Worm (Caenorhabditis elegans) whole organism, L4 larva: ENCODE measurements around the gene act-1.

Experiments used
- F10B5.3 ChIP-seq: sonication (generic microtip); optimal IDR thresholded peaks from 2 replicates; lab custom pipeline; 2016; ENCODE audit warnings: mild to moderate bottlenecking, missing genetic modification characterization, missing compliant biosample characterization
- F37D6.2 ChIP-seq: sonication (generic microtip); optimal IDR thresholded peaks from 2 replicates; lab custom pipeline; 2016; ENCODE audit warnings: mild to moderate bottlenecking, missing genetic modification characterization, missing compliant biosample characterization
- F44E2.7 ChIP-seq: fragments of 200-800 bp; sonication (Bioruptor generic); IDR thresholded peaks from 2 replicates; pipeline ENCODE4 v2.1.2; 2022; ENCODE audit warnings: missing genetic modification characterization, missing compliant biosample characterization
- T20F7.1 ChIP-seq: fragments of 200-800 bp; sonication (Bioruptor generic); optimal IDR thresholded peaks from 2 replicates; lab custom pipeline; 2018; ENCODE audit warnings: mild to moderate bottlenecking, missing genetic modification characterization, missing compliant biosample characterization
- T26A8.4 ChIP-seq: fragments of 200-800 bp; sonication (Bioruptor generic); IDR thresholded peaks from 2 replicates; pipeline ENCODE4 v1.3.6; 2022; ENCODE audit warnings: missing genetic modification characterization, missing compliant biosample characterization
- Y75B8A.6 ChIP-seq: fragments of 200-800 bp; sonication (Bioruptor generic); IDR thresholded peaks from 2 replicates; pipeline ENCODE4 v1.3.6; 2022; ENCODE audit warnings: missing genetic modification reagents, missing genetic modification characterization, missing compliant biosample characterization
- ama-1 ChIP-seq: fragments of 150-350 bp; optimal IDR thresholded peaks from 2 replicates; lab custom pipeline; 2014; ENCODE audit warnings: inconsistent platforms, mixed read lengths
- attf-4 ChIP-seq: sonication (generic microtip); optimal IDR thresholded peaks from 3 replicates; lab custom pipeline; 2017; ENCODE audit warnings: missing biosample characterization, missing genetic modification characterization
- ceh-20 ChIP-seq: fragments of 200-800 bp; sonication (Bioruptor generic); IDR thresholded peaks from 2 replicates; pipeline ENCODE4 v1.3.6; 2022; ENCODE audit warnings: missing genetic modification reagents, missing genetic modification characterization, missing compliant biosample characterization
- ceh-28 ChIP-seq: fragments of 150-350 bp; optimal IDR thresholded peaks from 2 replicates; lab custom pipeline; 2014; ENCODE audit warnings: missing biosample characterization, missing genetic modification reagents, missing genetic modification characterization
- ceh-32 ChIP-seq: sonication (generic microtip); optimal IDR thresholded peaks from 2 replicates; lab custom pipeline; 2016; ENCODE audit warnings: mild to moderate bottlenecking, missing genetic modification characterization, missing compliant biosample characterization; ENCODE audit not compliant: poor library complexity
- ceh-44 ChIP-seq: fragments of 200-800 bp; sonication (Bioruptor generic); IDR thresholded peaks from 2 replicates; pipeline ENCODE4 v1.3.6; 2022; ENCODE audit warnings: missing genetic modification reagents, missing genetic modification characterization, missing compliant biosample characterization
- ceh-62 ChIP-seq: sonication (generic microtip); optimal IDR thresholded peaks from 2 replicates; lab custom pipeline; 2017; ENCODE audit warnings: missing biosample characterization, missing genetic modification characterization
- cey-2 ChIP-seq: sonication (generic microtip); optimal IDR thresholded peaks from 3 replicates; lab custom pipeline; 2017; ENCODE audit warnings: missing genetic modification characterization, mild to moderate bottlenecking, missing compliant biosample characterization, antibody characterized with exemption, borderline replicate concordance; ENCODE audit not compliant: insufficient read depth
- ctbp-1 ChIP-seq: fragments of 200-800 bp; sonication (Bioruptor generic); IDR thresholded peaks from 2 replicates; pipeline ENCODE4 v1.3.6; 2022; ENCODE audit warnings: missing genetic modification reagents, missing genetic modification characterization, missing compliant biosample characterization
- daf-8 ChIP-seq: fragments of 200-800 bp; sonication (Bioruptor generic); IDR thresholded peaks from 2 replicates; pipeline ENCODE4 v1.3.6; 2022; ENCODE audit warnings: missing genetic modification characterization, missing compliant biosample characterization
- dmd-6 ChIP-seq: fragments of 200-800 bp; sonication (Bioruptor generic); IDR thresholded peaks from 2 replicates; pipeline ENCODE4 v1.3.6; 2022; ENCODE audit warnings: missing genetic modification reagents, missing genetic modification characterization, missing compliant biosample characterization
- dpl-1 ChIP-seq: fragments of 150-350 bp; optimal IDR thresholded peaks from 2 replicates; lab custom pipeline; 2014; ENCODE audit warnings: missing biosample characterization, missing genetic modification reagents, missing genetic modification characterization
- duxl-1 ChIP-seq: sonication (generic microtip); optimal IDR thresholded peaks from 2 replicates; lab custom pipeline; 2016; ENCODE audit warnings: mild to moderate bottlenecking, missing genetic modification characterization, moderate library complexity, missing compliant biosample characterization; ENCODE audit not compliant: poor library complexity
- egl-43 ChIP-seq: fragments of 200-800 bp; sonication (Bioruptor generic); IDR thresholded peaks from 2 replicates; pipeline ENCODE4 v1.3.6; 2022; ENCODE audit warnings: missing genetic modification reagents, missing genetic modification characterization, missing compliant biosample characterization
- fkh-10 ChIP-seq: fragments of 150-350 bp; optimal IDR thresholded peaks from 2 replicates; lab custom pipeline; 2014; ENCODE audit warnings: missing biosample characterization, missing genetic modification reagents, missing genetic modification characterization
- fos-1 ChIP-seq: fragments of 150-350 bp; optimal IDR thresholded peaks from 2 replicates; lab custom pipeline; 2014; ENCODE audit warnings: missing biosample characterization, missing genetic modification characterization
- gei-8 ChIP-seq: fragments of 200-800 bp; sonication (Bioruptor generic); optimal IDR thresholded peaks from 2 replicates; lab custom pipeline; 2018; ENCODE audit warnings: mild to moderate bottlenecking, missing genetic modification characterization, missing compliant biosample characterization
- hlh-30 ChIP-seq: sonication (generic microtip); optimal IDR thresholded peaks from 2 replicates; lab custom pipeline; 2017; ENCODE audit warnings: antibody characterized with exemption, mild to moderate bottlenecking, missing genetic modification characterization, missing compliant biosample characterization; ENCODE audit not compliant: insufficient read depth
- jun-1 ChIP-seq: fragments of 150-350 bp; optimal IDR thresholded peaks from 2 replicates; lab custom pipeline; 2014; ENCODE audit warnings: missing biosample characterization, missing genetic modification reagents, missing genetic modification characterization
- lim-7 ChIP-seq: fragments of 200-800 bp; sonication (Bioruptor generic); IDR thresholded peaks from 2 replicates; pipeline ENCODE4 v1.3.6; 2022; ENCODE audit warnings: missing genetic modification characterization, missing compliant biosample characterization
- lin-13 ChIP-seq: fragments of 150-350 bp; optimal IDR thresholded peaks from 2 replicates; lab custom pipeline; 2014; ENCODE audit warnings: missing biosample characterization, missing genetic modification reagents, missing genetic modification characterization
- lin-15B ChIP-seq: fragments of 150-350 bp; sonication (generic microtip); optimal IDR thresholded peaks from 3 replicates; lab custom pipeline; 2014; ENCODE audit warnings: missing biosample characterization, missing genetic modification characterization
- lin-39 ChIP-seq: fragments of 150-350 bp; optimal IDR thresholded peaks from 2 replicates; lab custom pipeline; 2014; ENCODE audit warnings: missing biosample characterization, missing genetic modification reagents, missing genetic modification characterization
- lir-3 ChIP-seq: sonication (generic microtip); optimal IDR thresholded peaks from 2 replicates; lab custom pipeline; 2016; ENCODE audit warnings: mild to moderate bottlenecking, missing genetic modification characterization, missing compliant biosample characterization
- madf-9 ChIP-seq: fragments of 200-800 bp; sonication (Bioruptor generic); conservative IDR thresholded peaks from 2 replicates; pipeline ENCODE4 v1.3.6; 2022; ENCODE audit warnings: missing genetic modification reagents, missing genetic modification characterization, missing compliant biosample characterization
- mdt-29 ChIP-seq: fragments of 200-800 bp; sonication (Bioruptor generic); IDR thresholded peaks from 2 replicates; pipeline ENCODE4 v1.3.6; 2022; ENCODE audit warnings: missing genetic modification reagents, missing genetic modification characterization, missing compliant biosample characterization
- nhr-10 ChIP-seq: fragments of 150-350 bp; optimal IDR thresholded peaks from 2 replicates; lab custom pipeline; 2014; ENCODE audit warnings: missing biosample characterization, missing genetic modification characterization
- nhr-102 ChIP-seq: sonication (generic microtip); optimal IDR thresholded peaks from 2 replicates; lab custom pipeline; 2016; ENCODE audit warnings: mild to moderate bottlenecking, missing genetic modification characterization, moderate library complexity, missing compliant biosample characterization
- nhr-11 ChIP-seq: fragments of 150-350 bp; optimal IDR thresholded peaks from 2 replicates; lab custom pipeline; 2014; ENCODE audit warnings: missing biosample characterization, missing genetic modification characterization
- nhr-111 ChIP-seq: fragments of 200-800 bp; sonication (Bioruptor generic); optimal IDR thresholded peaks from 2 replicates; lab custom pipeline; 2018; ENCODE audit warnings: mild to moderate bottlenecking, missing genetic modification characterization, missing compliant biosample characterization
- nhr-237 ChIP-seq: sonication (generic microtip); optimal IDR thresholded peaks from 2 replicates; lab custom pipeline; 2017; ENCODE audit warnings: missing biosample characterization, missing genetic modification characterization
- nhr-25 ChIP-seq: sonication (generic microtip); optimal IDR thresholded peaks from 2 replicates; lab custom pipeline; 2017; ENCODE audit warnings: missing genetic modification characterization, mild to moderate bottlenecking, missing compliant biosample characterization, antibody characterized with exemption, moderate library complexity, borderline replicate concordance; ENCODE audit not compliant: insufficient read depth
- nhr-28 ChIP-seq: fragments of 150-350 bp; optimal IDR thresholded peaks from 2 replicates; lab custom pipeline; 2014; ENCODE audit warnings: missing biosample characterization, missing genetic modification characterization
- nhr-41 ChIP-seq: fragments of 200-800 bp; sonication (Bioruptor generic); IDR thresholded peaks from 2 replicates; pipeline ENCODE4 v1.3.6; 2022; ENCODE audit warnings: missing genetic modification reagents, missing genetic modification characterization, missing compliant biosample characterization
- nhr-48 ChIP-seq: sonication (generic microtip); optimal IDR thresholded peaks from 2 replicates; lab custom pipeline; 2016; ENCODE audit warnings: mild to moderate bottlenecking, missing genetic modification characterization, missing compliant biosample characterization
- nhr-76 ChIP-seq: fragments of 150-350 bp; optimal IDR thresholded peaks from 2 replicates; lab custom pipeline; 2014; ENCODE audit warnings: missing biosample characterization, missing genetic modification characterization
- pqm-1 ChIP-seq: sonication (generic microtip); optimal IDR thresholded peaks from 2 replicates; lab custom pipeline; 2017; ENCODE audit warnings: missing biosample characterization, missing genetic modification characterization
- rbr-2 ChIP-seq: sonication (generic microtip); optimal IDR thresholded peaks from 2 replicates; lab custom pipeline; 2016; ENCODE audit warnings: missing genotype, missing genetic modification characterization, missing compliant biosample characterization
- sdz-12 ChIP-seq: fragments of 200-800 bp; sonication (Bioruptor generic); optimal IDR thresholded peaks from 2 replicates; lab custom pipeline; 2018; ENCODE audit warnings: mild to moderate bottlenecking, missing genetic modification characterization, missing compliant biosample characterization
- skn-1 ChIP-seq: fragments of 150-350 bp; optimal IDR thresholded peaks from 2 replicates; lab custom pipeline; 2014; ENCODE audit warnings: missing biosample characterization, missing genetic modification characterization
- tra-1 ChIP-seq: fragments of 200-800 bp; sonication (Bioruptor generic); IDR thresholded peaks from 2 replicates; pipeline ENCODE4 v1.3.6; 2022; ENCODE audit warnings: missing genetic modification reagents, missing genetic modification characterization, missing compliant biosample characterization
- unc-39 ChIP-seq: sonication (generic microtip); optimal IDR thresholded peaks from 2 replicates; lab custom pipeline; 2017; ENCODE audit warnings: missing biosample characterization, missing genetic modification characterization
- unc-62 ChIP-seq, 3 experiments: fragments of 150-350 bp in 1 of 3; sonication (generic microtip); optimal IDR thresholded peaks in 2 of 3; peaks in 1 of 3; 1 replicate in 1 of 3; 2 replicates in 2 of 3; lab custom pipeline; 2014 to 2017; ENCODE audit warnings: missing biosample characterization in 3 of 3, missing genetic modification characterization in 3 of 3, missing genetic modification reagents in 3 of 3, missing genotype in 1 of 3
- zfp-3 ChIP-seq: fragments of 200-800 bp; sonication (Bioruptor generic); conservative IDR thresholded peaks from 2 replicates; pipeline ENCODE4 v1.3.6; 2022; ENCODE audit warnings: missing genetic modification reagents, missing genetic modification characterization, missing compliant biosample characterization
- zip-2 ChIP-seq: fragments of 150-350 bp; optimal IDR thresholded peaks from 2 replicates; lab custom pipeline; 2014; ENCODE audit warnings: missing biosample characterization, missing genetic modification characterization
- ztf-7 ChIP-seq: fragments of 150-350 bp; optimal IDR thresholded peaks from 2 replicates; lab custom pipeline; 2014; ENCODE audit warnings: missing biosample characterization, missing genetic modification characterization

act-1 gene

ce11 chrV:11119294-11119755 lies 38.5 kb downstream of the act-1 start, which contains the start of gene scb-1:
scb-1 (minus strand) TSS chrV:11119705.
- peak; percentile 38 for TF ChIP-seq nhr-111 (GFP tag; lab: Kevin White, UChicago)
- no peak for TF ChIP-seq T20F7.1 (GFP tag; lab: Kevin White, UChicago)
- no peak for TF ChIP-seq ztf-7 (tag; lab: Kevin White, UChicago)
- TF ChIP-seq lir-3 = no peak
- peak; percentile 30; the same call in 1 of the 2 replicates for TF ChIP-seq T26A8.4 (GFP tag; lab: Robert Waterston, UW)
- peak; percentile 34 for TF ChIP-seq zip-2
- no peak for TF ChIP-seq fos-1
- TF ChIP-seq rbr-2 = peak; percentile 1
- TF ChIP-seq ceh-44 (GFP tag; lab: Robert Waterston, UW) = no peak
- TF ChIP-seq dmd-6 (GFP tag; lab: Robert Waterston, UW) = no peak
- TF ChIP-seq ama-1 (lab: Kevin White, UChicago) = no peak
- TF ChIP-seq ceh-62 (tag; lab: Kevin White, UChicago) = no peak
- no peak for TF ChIP-seq nhr-10 (tag; lab: Kevin White, UChicago)
- TF ChIP-seq ctbp-1 (GFP tag; lab: Robert Waterston, UW) = 0 out of 2 replicates have a peak, but pooled peaks have one; percentile 28
- TF ChIP-seq mdt-29 (GFP tag; lab: Robert Waterston, UW) = 0 out of 2 replicates have a peak, but pooled peaks have one; percentile 20
- no peak for TF ChIP-seq nhr-102 (tag; lab: Kevin White, UChicago)
- TF ChIP-seq lin-13 (GFP tag; lab: Kevin White, UChicago) = no peak
- TF ChIP-seq sdz-12 = no peak
- TF ChIP-seq nhr-25 (tag; lab: Kevin White, UChicago) = no peak
- TF ChIP-seq jun-1 (tag; lab: Kevin White, UChicago) = no peak
- TF ChIP-seq madf-9 (GFP tag; lab: Robert Waterston, UW) = no peak
- TF ChIP-seq nhr-28 (tag; lab: Kevin White, UChicago) = no peak
- no peak for TF ChIP-seq fkh-10
- no peak for TF ChIP-seq skn-1 (tag; lab: Kevin White, UChicago)
- TF ChIP-seq F37D6.2 = no peak
- no peak for TF ChIP-seq hlh-30 (tag; lab: Kevin White, UChicago)
- no peak for TF ChIP-seq dpl-1
- TF ChIP-seq F10B5.3 (tag; lab: Kevin White, UChicago) = no peak
- TF ChIP-seq tra-1 (GFP tag; lab: Robert Waterston, UW) = no peak
- TF ChIP-seq gei-8 (GFP tag; lab: Kevin White, UChicago) = no peak
- TF ChIP-seq attf-4 (tag; lab: Kevin White, UChicago) = no peak
- TF ChIP-seq duxl-1 (tag; lab: Kevin White, UChicago) = no peak
- TF ChIP-seq nhr-48 = no peak
- TF ChIP-seq lin-39 (tag; lab: Kevin White, UChicago) = no peak
- no peak for TF ChIP-seq ceh-32
- TF ChIP-seq ceh-28 (tag; lab: Kevin White, UChicago) = no peak
- TF ChIP-seq unc-39 (tag; lab: Kevin White, UChicago) = no peak
- no peak for TF ChIP-seq nhr-76 (tag; lab: Kevin White, UChicago)
- no peak for TF ChIP-seq daf-8 (GFP tag; lab: Robert Waterston, UW)
- TF ChIP-seq zfp-3 (GFP tag; lab: Robert Waterston, UW) = no peak
- no peak for TF ChIP-seq lim-7
- TF ChIP-seq lin-15B (tag; lab: Kevin White, UChicago) = no peak
- TF ChIP-seq pqm-1 (tag; lab: Kevin White, UChicago) = no peak
- no peak for TF ChIP-seq egl-43 (GFP tag; lab: Robert Waterston, UW)
- no peak for TF ChIP-seq nhr-11
- no peak for TF ChIP-seq nhr-41 (GFP tag; lab: Robert Waterston, UW)
- no peak for TF ChIP-seq cey-2 (tag; lab: Kevin White, UChicago)
- TF ChIP-seq nhr-237 = no peak
- TF ChIP-seq unc-62 (GFP tag; optimal IDR thresholded peaks at IDR 0.05 in 1 of 2; lab: Kevin White, UChicago) = no peak
- no peak for TF ChIP-seq unc-62 (tag; optimal IDR thresholded peaks at IDR 0.05; lab: Kevin White, UChicago)
- TF ChIP-seq Y75B8A.6 (GFP tag; lab: Robert Waterston, UW) = no peak
- TF ChIP-seq F44E2.7 = no peak
- TF ChIP-seq ceh-20 (GFP tag; lab: Robert Waterston, UW) = no peak
